Worm (Caenorhabditis elegans) whole organism, young adult: ENCODE results near the gene K03A11.6.
A peak's percentile ranks its signal among the peaks of the same experiment; 100 is the strongest.

ENCODE experiments used
- B0336.3 ChIP-seq: fragments of 200-800 bp; sonication (Bioruptor generic); IDR thresholded peaks from 2 replicates; pipeline ENCODE4 v1.3.6; 2022; ENCODE audit warnings: missing genetic modification characterization, missing compliant biosample characterization
- F55B11.4 ChIP-seq: sonication (generic microtip); optimal IDR thresholded peaks from 2 replicates; lab custom pipeline; 2016; ENCODE audit warnings: missing compliant biosample characterization, missing genetic modification characterization, borderline replicate concordance; ENCODE audit not compliant: insufficient read depth
- ama-1 ChIP-seq, 3 experiments: fragments of 150-350 bp in 1 of 3; sonication (generic microtip) in 2 of 3; optimal IDR thresholded peaks; 2 replicates each; lab custom pipeline; 2014 to 2018; ENCODE audit warnings: missing biosample characterization in 2 of 3, missing genetic modification characterization in 2 of 3, missing genetic modification reagents in 2 of 3
- ccch-3 ChIP-seq: fragments of 200-800 bp; sonication (Bioruptor generic); optimal IDR thresholded peaks from 2 replicates; lab custom pipeline; 2018; ENCODE audit warnings: mild to moderate bottlenecking, missing genetic modification characterization, missing compliant biosample characterization
- ceh-58 ChIP-seq: fragments of 200-800 bp; sonication (Bioruptor generic); IDR thresholded peaks from 2 replicates; pipeline ENCODE4 v1.3.6; 2022; ENCODE audit warnings: missing genetic modification characterization, missing compliant biosample characterization
- ets-4 ChIP-seq: fragments of 200-800 bp; sonication (Bioruptor generic); optimal IDR thresholded peaks from 2 replicates; lab custom pipeline; 2018; ENCODE audit warnings: mild to moderate bottlenecking, missing genetic modification characterization, missing compliant biosample characterization
- let-526 ChIP-seq: fragments of 200-800 bp; sonication (Bioruptor generic); IDR thresholded peaks from 2 replicates; pipeline ENCODE4 v1.3.6; 2022; ENCODE audit warnings: missing genetic modification reagents, missing genetic modification characterization, missing compliant biosample characterization
- madf-3 ChIP-seq: fragments of 200-800 bp; sonication (Bioruptor generic); IDR thresholded peaks from 2 replicates; pipeline ENCODE4 v1.3.6; 2022; ENCODE audit warnings: missing genetic modification reagents, missing genetic modification characterization, missing compliant biosample characterization
- mel-28 ChIP-seq: sonication (generic microtip); optimal IDR thresholded peaks from 2 replicates; lab custom pipeline; 2016; ENCODE audit warnings: borderline replicate concordance, mild to moderate bottlenecking, missing genetic modification characterization, missing compliant biosample characterization
- nhr-120 ChIP-seq: fragments of 200-800 bp; sonication (Bioruptor generic); IDR thresholded peaks from 2 replicates; pipeline ENCODE4 v1.3.6; 2022; ENCODE audit warnings: missing genetic modification characterization, missing compliant biosample characterization
- nhr-80 ChIP-seq: sonication (generic microtip); optimal IDR thresholded peaks from 2 replicates; lab custom pipeline; 2016; ENCODE audit warnings: missing genetic modification characterization, missing compliant biosample characterization
- pbrm-1 ChIP-seq: fragments of 200-800 bp; sonication (Bioruptor generic); IDR thresholded peaks from 2 replicates; pipeline ENCODE4 v1.3.6; 2022; ENCODE audit warnings: missing genetic modification reagents, missing genetic modification characterization, missing compliant biosample characterization
- ztf-25 ChIP-seq: fragments of 200-800 bp; sonication (Bioruptor generic); IDR thresholded peaks from 2 replicates; pipeline ENCODE4 v1.3.6; 2022; ENCODE audit warnings: missing genetic modification reagents, missing genetic modification characterization, missing compliant biosample characterization

K03A11.6 gene

DNA sequence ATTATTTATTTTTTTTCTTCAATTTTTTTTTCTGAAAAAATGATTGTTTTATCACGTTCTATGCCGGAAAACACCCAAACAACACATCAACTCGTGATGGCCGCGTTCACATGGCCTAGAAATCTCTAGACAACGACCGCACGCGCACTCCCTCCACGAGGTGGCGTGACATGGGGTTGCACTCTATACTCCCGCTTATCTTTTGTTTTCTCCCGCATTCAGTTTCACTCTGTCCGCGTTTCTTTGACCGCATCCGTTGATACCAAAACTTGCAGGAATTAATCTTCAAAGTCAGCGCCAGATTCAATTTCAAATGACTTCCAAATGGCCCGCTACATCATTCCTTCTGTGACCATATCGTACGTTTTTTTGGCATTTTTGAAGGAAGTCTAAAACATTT, 49.3 kb downstream of the K03A11.6 start, which contains the start of gene F17H10.1 (continued):
- TF ChIP-seq nhr-120 (no peak), ets-4 (GFP tag; lab: Kevin White, UChicago) (peak; percentile 95), mel-28 (no peak), ztf-25 (GFP tag; lab: Robert Waterston, UW) (no peak), ceh-58 (GFP tag; lab: Robert Waterston, UW) (no peak)
- TF ChIP-seq, all 124 proteins: peak for 49

DNA sequence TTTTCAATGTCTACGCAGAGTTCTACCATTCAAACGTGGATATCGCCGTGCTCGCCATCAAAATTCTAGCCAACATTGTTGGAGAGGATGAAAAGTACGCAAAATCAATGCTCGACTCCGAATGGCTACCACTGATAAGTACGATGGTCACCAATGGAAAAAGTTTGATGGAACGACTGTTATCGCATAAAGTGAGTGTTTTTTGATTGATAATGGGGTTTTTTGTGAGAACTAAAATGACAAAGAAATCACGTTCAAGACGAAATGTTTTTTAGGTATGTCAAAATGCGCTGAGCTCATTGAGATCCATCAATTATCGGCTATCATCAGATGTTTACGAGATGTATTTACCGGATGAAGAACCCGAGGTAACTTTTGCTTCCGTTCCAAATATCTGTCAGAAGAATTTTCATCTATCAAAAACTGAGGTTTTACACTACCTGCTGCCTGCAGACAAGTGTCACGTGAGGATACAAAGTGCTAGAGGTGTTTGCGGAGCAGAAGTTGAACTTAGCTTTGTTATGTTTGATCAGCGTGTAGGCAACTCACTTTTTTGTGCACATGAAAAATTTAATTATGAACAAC, 50.6 kb downstream of the K03A11.6 start:
- TF ChIP-seq nhr-80: peak; percentile 24
- 0 out of 2 replicates have a peak, but pooled peaks have one; percentile 10 for TF ChIP-seq madf-3 (GFP tag; lab: Robert Waterston, UW)
- 0 out of 2 replicates have a peak, but pooled peaks have one; percentile 40 for TF ChIP-seq B0336.3
- TF ChIP-seq let-526 (GFP tag; lab: Robert Waterston, UW): 0 out of 2 replicates have a peak, but pooled peaks have one; percentile 35
- TF ChIP-seq F55B11.4 (tag; lab: Kevin White, UChicago): no peak
- no peak for TF ChIP-seq ccch-3 (GFP tag; lab: Kevin White, UChicago)
- 0 out of 2 replicates have a peak, but pooled peaks have one; percentile 30 for TF ChIP-seq pbrm-1 (GFP tag; lab: Robert Waterston, UW)
- peak; percentile 34 for TF ChIP-seq ama-1 (optimal IDR thresholded peaks at IDR 0.05; lab: Kevin White, UChicago)
- no peak for TF ChIP-seq ama-1 (GFP tag; optimal IDR thresholded peaks at IDR 0.05; lab: Kevin White, UChicago)
- TF ChIP-seq, all 124 proteins: peak for 6
